Worm (Caenorhabditis elegans) whole organism, young adult: ENCODE results near the gene C48B4.12.

Experiments used
- F22D6.2 ChIP-seq: sonication (generic microtip); optimal IDR thresholded peaks from 2 replicates; lab custom pipeline; 2016; ENCODE audit warnings: mild to moderate bottlenecking, missing genetic modification characterization, missing compliant biosample characterization
- F37B4.10 ChIP-seq: fragments of 200-800 bp; sonication (Bioruptor generic); IDR thresholded peaks from 2 replicates; pipeline ENCODE4 v1.3.6; 2022; ENCODE audit warnings: missing genetic modification characterization, missing compliant biosample characterization
- F55B11.4 ChIP-seq: sonication (generic microtip); optimal IDR thresholded peaks from 2 replicates; lab custom pipeline; 2016; ENCODE audit warnings: missing compliant biosample characterization, missing genetic modification characterization, borderline replicate concordance; ENCODE audit not compliant: insufficient read depth
- F57A8.1 ChIP-seq: fragments of 200-800 bp; sonication (Bioruptor generic); optimal IDR thresholded peaks from 2 replicates; lab custom pipeline; 2018; ENCODE audit warnings: mild to moderate bottlenecking, missing genetic modification characterization, moderate library complexity, missing compliant biosample characterization
- K12H6.12 ChIP-seq: fragments of 200-800 bp; sonication (Bioruptor generic); optimal IDR thresholded peaks from 2 replicates; lab custom pipeline; 2018; ENCODE audit warnings: mild to moderate bottlenecking, missing genetic modification characterization, missing compliant biosample characterization
- T26A5.8 ChIP-seq: sonication (generic microtip); optimal IDR thresholded peaks from 2 replicates; lab custom pipeline; 2016; ENCODE audit warnings: missing genetic modification characterization, missing compliant biosample characterization
- Y53G8AR.9 ChIP-seq: fragments of 200-800 bp; sonication (Bioruptor generic); conservative IDR thresholded peaks from 2 replicates; pipeline ENCODE4 v1.3.6; 2022; ENCODE audit warnings: missing genetic modification reagents, missing genetic modification characterization, missing compliant biosample characterization
- ZK185.1 ChIP-seq: sonication (generic microtip); optimal IDR thresholded peaks from 2 replicates; lab custom pipeline; 2016; ENCODE audit warnings: mild to moderate bottlenecking, missing genetic modification characterization, missing compliant biosample characterization; ENCODE audit not compliant: poor library complexity, severe bottlenecking
- akir-1 ChIP-seq: fragments of 200-800 bp; sonication (Bioruptor generic); optimal IDR thresholded peaks from 2 replicates; lab custom pipeline; 2018; ENCODE audit warnings: mild to moderate bottlenecking, missing genetic modification characterization, moderate library complexity, missing compliant biosample characterization
- aptf-3 ChIP-seq: fragments of 200-800 bp; sonication (Bioruptor generic); IDR thresholded peaks from 2 replicates; pipeline ENCODE4 v1.3.6; 2022; ENCODE audit warnings: missing genetic modification characterization, missing compliant biosample characterization
- atf-7 ChIP-seq: sonication (generic microtip); optimal IDR thresholded peaks from 2 replicates; lab custom pipeline; 2017; ENCODE audit warnings: mild to moderate bottlenecking, missing genetic modification characterization, missing compliant biosample characterization
- bed-1 ChIP-seq: fragments of 200-800 bp; sonication (Bioruptor generic); IDR thresholded peaks from 2 replicates; pipeline ENCODE4 v1.3.6; 2022; ENCODE audit warnings: missing genetic modification reagents, missing genetic modification characterization, missing compliant biosample characterization
- ccch-3 ChIP-seq: fragments of 200-800 bp; sonication (Bioruptor generic); optimal IDR thresholded peaks from 2 replicates; lab custom pipeline; 2018; ENCODE audit warnings: mild to moderate bottlenecking, missing genetic modification characterization, missing compliant biosample characterization
- ceh-27 ChIP-seq: fragments of 200-800 bp; sonication (Bioruptor generic); optimal IDR thresholded peaks from 2 replicates; lab custom pipeline; 2018; ENCODE audit warnings: mild to moderate bottlenecking, missing genetic modification characterization, moderate library complexity, missing compliant biosample characterization
- ceh-40 ChIP-seq: fragments of 200-800 bp; sonication (Bioruptor generic); IDR thresholded peaks from 2 replicates; pipeline ENCODE4 v1.3.6; 2022; ENCODE audit warnings: missing genetic modification characterization, missing compliant biosample characterization
- ceh-91 ChIP-seq: fragments of 200-800 bp; sonication (Bioruptor generic); IDR thresholded peaks from 2 replicates; pipeline ENCODE4 v1.3.6; 2022; ENCODE audit warnings: missing genetic modification reagents, missing genetic modification characterization, missing compliant biosample characterization
- dpl-1 ChIP-seq: fragments of 150-350 bp; optimal IDR thresholded peaks from 2 replicates; lab custom pipeline; 2014; ENCODE audit warnings: missing biosample characterization, missing genetic modification reagents, missing genetic modification characterization
- egl-18 ChIP-seq: fragments of 200-800 bp; sonication (Bioruptor generic); IDR thresholded peaks from 2 replicates; pipeline ENCODE4 v1.3.6; 2022; ENCODE audit warnings: missing genetic modification reagents, missing genetic modification characterization, missing compliant biosample characterization
- egl-44 ChIP-seq: fragments of 200-800 bp; sonication (Bioruptor generic); IDR thresholded peaks from 2 replicates; pipeline ENCODE4 v1.3.6; 2022; ENCODE audit warnings: missing genetic modification reagents, missing genetic modification characterization, missing compliant biosample characterization
- ekl-4 ChIP-seq: fragments of 200-800 bp; sonication (Bioruptor generic); IDR thresholded peaks from 2 replicates; pipeline ENCODE4 v1.3.6; 2022; ENCODE audit warnings: missing genetic modification reagents, missing genetic modification characterization, missing compliant biosample characterization
- ets-4 ChIP-seq: fragments of 200-800 bp; sonication (Bioruptor generic); optimal IDR thresholded peaks from 2 replicates; lab custom pipeline; 2018; ENCODE audit warnings: mild to moderate bottlenecking, missing genetic modification characterization, missing compliant biosample characterization
- hlh-12 ChIP-seq: sonication (generic microtip); optimal IDR thresholded peaks from 2 replicates; lab custom pipeline; 2016; ENCODE audit warnings: missing genetic modification characterization, missing compliant biosample characterization
- hmg-1.2 ChIP-seq: fragments of 200-800 bp; sonication (Bioruptor generic); IDR thresholded peaks from 2 replicates; pipeline ENCODE4 v1.3.6; 2022; ENCODE audit warnings: missing genetic modification reagents, missing genetic modification characterization, missing compliant biosample characterization
- lag-1 ChIP-seq: fragments of 200-800 bp; sonication (Bioruptor generic); IDR thresholded peaks from 2 replicates; pipeline ENCODE4 v1.3.6; 2022; ENCODE audit warnings: missing genetic modification reagents, missing genetic modification characterization, missing compliant biosample characterization
- let-607 ChIP-seq, 2 experiments: fragments of 200-800 bp in 1 of 2; sonication (Bioruptor generic) in 1 of 2; sonication (generic microtip) in 1 of 2; optimal IDR thresholded peaks; 2 replicates each; lab custom pipeline; 2016 to 2018; ENCODE audit warnings: mild to moderate bottlenecking in 2 of 2, missing compliant biosample characterization in 2 of 2, missing genetic modification characterization in 2 of 2, moderate library complexity in 2 of 2, missing genotype in 1 of 2
- lin-26 ChIP-seq: fragments of 200-800 bp; sonication (Bioruptor generic); IDR thresholded peaks from 2 replicates; pipeline ENCODE4 v1.3.6; 2022; ENCODE audit warnings: missing genetic modification reagents, missing genetic modification characterization, missing compliant biosample characterization
- lin-54 ChIP-seq: fragments of 200-800 bp; sonication (Bioruptor generic); optimal IDR thresholded peaks from 2 replicates; lab custom pipeline; 2018; ENCODE audit warnings: mild to moderate bottlenecking, missing genetic modification characterization, missing compliant biosample characterization
- lsl-1 ChIP-seq: fragments of 200-800 bp; sonication (Bioruptor generic); optimal IDR thresholded peaks from 2 replicates; lab custom pipeline; 2018; ENCODE audit warnings: mild to moderate bottlenecking, missing genetic modification characterization, moderate library complexity, missing compliant biosample characterization
- madf-10 ChIP-seq: sonication (generic microtip); optimal IDR thresholded peaks from 2 replicates; lab custom pipeline; 2016; ENCODE audit warnings: mild to moderate bottlenecking, missing genetic modification characterization, missing compliant biosample characterization
- madf-8 ChIP-seq: fragments of 200-800 bp; sonication (Bioruptor generic); conservative IDR thresholded peaks from 2 replicates; pipeline ENCODE4 v1.3.6; 2022; ENCODE audit warnings: missing genetic modification reagents, missing genetic modification characterization, missing compliant biosample characterization
- mxl-1 ChIP-seq: sonication (generic microtip); optimal IDR thresholded peaks from 2 replicates; lab custom pipeline; 2016; ENCODE audit warnings: missing genetic modification characterization, missing compliant biosample characterization
- nfya-2 ChIP-seq: fragments of 200-800 bp; sonication (Bioruptor generic); IDR thresholded peaks from 2 replicates; pipeline ENCODE4 v1.3.6; 2022; ENCODE audit warnings: missing genetic modification reagents, missing genetic modification characterization, missing compliant biosample characterization
- nfyb-1 ChIP-seq: fragments of 200-800 bp; sonication (Bioruptor generic); IDR thresholded peaks from 2 replicates; pipeline ENCODE4 v1.3.6; 2022; ENCODE audit warnings: missing genetic modification reagents, missing genetic modification characterization, missing compliant biosample characterization
- nhr-27 ChIP-seq: fragments of 200-800 bp; sonication (Bioruptor generic); optimal IDR thresholded peaks from 2 replicates; lab custom pipeline; 2018; ENCODE audit warnings: mild to moderate bottlenecking, missing genetic modification characterization, moderate library complexity, missing compliant biosample characterization
- nhr-90 ChIP-seq: sonication (generic microtip); optimal IDR thresholded peaks from 2 replicates; lab custom pipeline; 2016; ENCODE audit warnings: missing genotype, mild to moderate bottlenecking, missing genetic modification characterization, missing compliant biosample characterization
- rcor-1 ChIP-seq: fragments of 200-800 bp; sonication (Bioruptor generic); IDR thresholded peaks from 2 replicates; pipeline ENCODE4 v1.3.6; 2022; ENCODE audit warnings: missing genetic modification reagents, missing genetic modification characterization, missing compliant biosample characterization
- rec-8 ChIP-seq, 2 experiments: sonication (generic microtip); optimal IDR thresholded peaks; 2 replicates each; lab custom pipeline; 2016; ENCODE audit warnings: mild to moderate bottlenecking in 2 of 2, missing genetic modification characterization in 2 of 2, missing genetic modification reagents in 2 of 2, missing genotype in 2 of 2, missing biosample characterization in 1 of 2, missing compliant biosample characterization in 1 of 2, moderate library complexity in 1 of 2
- rpc-1 ChIP-seq, 2 experiments: fragments of 150-350 bp in 1 of 2; sonication (generic microtip) in 1 of 2; optimal IDR thresholded peaks; 2 replicates each; lab custom pipeline; 2014 to 2018; ENCODE audit warnings: missing biosample characterization in 1 of 2, missing genetic modification characterization in 1 of 2, missing genetic modification reagents in 1 of 2, missing genotype in 1 of 2
- snpc-3.4 ChIP-seq: sonication (generic microtip); optimal IDR thresholded peaks from 2 replicates; lab custom pipeline; 2017; ENCODE audit warnings: missing genetic modification characterization, mild to moderate bottlenecking, missing compliant biosample characterization, antibody characterized with exemption, moderate library complexity, missing genotype, missing genetic modification reagents
- sptf-2 ChIP-seq: fragments of 200-800 bp; sonication (Bioruptor generic); optimal IDR thresholded peaks from 2 replicates; lab custom pipeline; 2018; ENCODE audit warnings: mild to moderate bottlenecking, missing genetic modification characterization, missing compliant biosample characterization
- tlf-1 ChIP-seq: fragments of 200-800 bp; sonication (Bioruptor generic); optimal IDR thresholded peaks from 2 replicates; lab custom pipeline; 2018; ENCODE audit warnings: mild to moderate bottlenecking, missing genetic modification characterization, missing compliant biosample characterization
- zim-3 ChIP-seq: sonication (generic microtip); optimal IDR thresholded peaks from 2 replicates; lab custom pipeline; 2017; ENCODE audit warnings: mild to moderate bottlenecking, missing genetic modification characterization, moderate library complexity, missing compliant biosample characterization
- ztf-22 ChIP-seq: fragments of 200-800 bp; sonication (Bioruptor generic); optimal IDR thresholded peaks from 2 replicates; lab custom pipeline; 2018; ENCODE audit warnings: mild to moderate bottlenecking, missing genetic modification characterization, moderate library complexity, missing compliant biosample characterization
- ztf-26 ChIP-seq: sonication (generic microtip); optimal IDR thresholded peaks from 2 replicates; lab custom pipeline; 2017; ENCODE audit warnings: missing genetic modification characterization, missing compliant biosample characterization

C48B4.12 gene

DNA sequence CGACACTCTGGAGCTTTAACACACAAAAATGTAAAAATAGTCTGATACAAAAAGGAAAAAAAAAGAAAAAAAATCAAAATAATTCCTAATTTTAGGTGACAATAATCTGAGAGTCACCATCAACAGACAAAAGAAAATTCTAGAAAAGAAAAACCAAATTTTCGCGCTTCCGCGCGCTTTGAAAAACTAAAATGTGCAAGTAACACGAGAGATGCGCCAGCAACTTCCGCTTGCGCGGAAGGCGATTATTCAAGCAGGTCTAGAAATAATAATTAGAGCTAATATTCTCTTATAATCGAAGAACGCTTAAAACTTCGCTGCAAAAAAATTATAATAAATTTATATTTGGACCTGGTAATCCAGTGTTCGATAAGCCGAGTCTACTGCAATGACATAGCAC is 19.8 kb downstream of the C48B4.12 start (continued):
- no peak for TF ChIP-seq nhr-27 (tag; lab: Kevin White, UChicago)
- no peak for TF ChIP-seq aptf-3 (GFP tag; lab: Robert Waterston, UW)
- TF ChIP-seq F37B4.10, result peak; percentile 91; the same call in 1 of the 2 replicates
- TF ChIP-seq ceh-91 (GFP tag; lab: Robert Waterston, UW), result peak; percentile 100
- TF ChIP-seq rec-8 (tag; optimal IDR thresholded peaks at IDR 0.05; lab: Kevin White, UChicago), result peak in 1 of 2 experiments; percentile 17
- peak; percentile 98 for TF ChIP-seq tlf-1
- peak; percentile 100 for TF ChIP-seq madf-8
- peak; percentile 87; the same call in 1 of the 2 replicates for TF ChIP-seq nfyb-1 (GFP tag; lab: Robert Waterston, UW)
- TF ChIP-seq ZK185.1, result peak; percentile 69
- peak; percentile 99 for TF ChIP-seq dpl-1 (GFP tag; lab: Kevin White, UChicago)
- TF ChIP-seq akir-1 (GFP tag; lab: Kevin White, UChicago), result no peak
- TF ChIP-seq ceh-27 (GFP tag; lab: Kevin White, UChicago), result no peak
- no peak for TF ChIP-seq egl-44 (GFP tag; lab: Robert Waterston, UW)
- TF ChIP-seq hlh-12 (tag; lab: Kevin White, UChicago), result no peak
- TF ChIP-seq bed-1, result 0 out of 2 replicates have a peak, but pooled peaks have one; percentile 25
- TF ChIP-seq let-607 (tag; optimal IDR thresholded peaks at IDR 0.05; lab: Kevin White, UChicago), result no peak
- TF ChIP-seq sptf-2 (GFP tag; lab: Kevin White, UChicago), result no peak
- TF ChIP-seq lin-54 (GFP tag; lab: Kevin White, UChicago), result peak; percentile 97
- peak; percentile 87 for TF ChIP-seq lin-26 (GFP tag; lab: Robert Waterston, UW)
- TF ChIP-seq T26A5.8 (tag; lab: Kevin White, UChicago), result peak; percentile 3
- TF ChIP-seq rcor-1 (GFP tag; lab: Robert Waterston, UW), result peak; percentile 97
- TF ChIP-seq nfya-2 (GFP tag; lab: Robert Waterston, UW), result peak; percentile 87; the same call in 1 of the 2 replicates
- peak; percentile 98 for TF ChIP-seq Y53G8AR.9
- TF ChIP-seq ekl-4, result peak; percentile 97
- no peak for TF ChIP-seq F22D6.2 (tag; lab: Kevin White, UChicago)
- TF ChIP-seq hmg-1.2, result peak; percentile 85
- no peak for TF ChIP-seq F55B11.4 (tag; lab: Kevin White, UChicago)
- 0 out of 2 replicates have a peak, but pooled peaks have one; percentile 49 for TF ChIP-seq egl-18 (GFP tag; lab: Robert Waterston, UW)
- TF ChIP-seq lag-1, result no peak
- TF ChIP-seq ccch-3, result no peak

DNA sequence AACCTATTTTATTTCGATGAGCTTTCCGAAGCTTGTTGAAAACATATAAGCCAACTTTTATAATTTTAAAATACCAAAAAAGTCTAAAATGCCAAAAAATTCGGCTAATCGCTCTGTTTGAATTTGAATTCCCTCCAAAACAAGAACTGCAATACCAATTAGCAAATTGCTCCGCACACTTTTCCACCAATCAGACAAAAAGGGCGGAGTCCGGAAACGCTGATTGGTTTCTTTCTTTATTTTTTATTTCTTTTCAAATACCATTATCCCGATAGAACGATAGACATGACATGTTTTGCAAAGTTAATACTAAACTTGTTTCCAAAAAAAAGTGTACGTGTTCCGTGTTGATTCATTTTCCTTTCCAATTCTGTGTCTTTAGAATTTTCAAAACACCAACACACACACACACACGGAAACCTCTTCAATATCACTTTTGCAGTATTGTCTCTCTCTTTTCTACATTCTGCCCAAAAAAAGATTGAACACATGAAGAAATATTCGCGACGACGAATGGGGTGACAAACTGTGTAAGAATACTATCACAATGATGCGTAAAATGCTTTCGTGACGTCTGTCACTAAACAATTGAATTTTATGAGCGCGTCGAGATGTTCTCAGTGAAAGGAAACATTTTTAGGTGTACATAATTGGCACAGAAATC is 20.6 kb downstream of the C48B4.12 start:
- TF ChIP-seq nfyb-1 (GFP tag; lab: Robert Waterston, UW), result peak; percentile 75; the same call in 1 of the 2 replicates
- no peak for TF ChIP-seq madf-10
- peak; percentile 3 for TF ChIP-seq ceh-27 (GFP tag; lab: Kevin White, UChicago)

- peak; percentile 13 for TF ChIP-seq snpc-3.4 (tag; lab: Kevin White, UChicago)
- TF ChIP-seq ets-4 (GFP tag; lab: Kevin White, UChicago), result peak; percentile 13
- TF ChIP-seq atf-7 (tag; lab: Kevin White, UChicago), result peak; percentile 52
- TF ChIP-seq akir-1 (GFP tag; lab: Kevin White, UChicago), result no peak
- no peak for TF ChIP-seq ceh-40 (GFP tag; lab: Robert Waterston, UW)
- no peak for TF ChIP-seq zim-3 (tag; lab: Kevin White, UChicago)
- TF ChIP-seq F57A8.1 (GFP tag; lab: Kevin White, UChicago), result no peak
- no peak for TF ChIP-seq T26A5.8 (tag; lab: Kevin White, UChicago)
- no peak for TF ChIP-seq lsl-1 (GFP tag; lab: Kevin White, UChicago)
- peak; percentile 93 for TF ChIP-seq K12H6.12 (tag; lab: Kevin White, UChicago)
- no peak for TF ChIP-seq ztf-22
- TF ChIP-seq rpc-1 (optimal IDR thresholded peaks at IDR 0.05; lab: Kevin White, UChicago), result no peak
- TF ChIP-seq rpc-1 (tag; optimal IDR thresholded peaks at IDR 0.05; lab: Kevin White, UChicago), result no peak
- peak; percentile 69 for TF ChIP-seq ztf-26 (tag; lab: Kevin White, UChicago)
- peak; percentile 74 for TF ChIP-seq nhr-90 (tag; lab: Kevin White, UChicago)
- TF ChIP-seq F37B4.10, result no peak
- peak; percentile 7 for TF ChIP-seq mxl-1 (tag; lab: Kevin White, UChicago)
Measured at ce11 chrIII:9619079-9619761, 22.1 kb downstream of the C48B4.12 start, which contains the start of gene hlh-11. Gene hlh-11 (plus strand): TSS chrIII:9619711.
